Worm (Caenorhabditis elegans) whole organism, L1 larva: ENCODE results near the gene F35D11.3.

Source experiments
- C04F5.9 ChIP-seq: sonication (generic microtip); optimal IDR thresholded peaks from 2 replicates; lab custom pipeline; 2016; ENCODE audit warnings: missing genetic modification characterization, missing compliant biosample characterization
- F16B12.6 ChIP-seq: fragments of 150-350 bp; optimal IDR thresholded peaks from 2 replicates; lab custom pipeline; 2014; ENCODE audit warnings: missing biosample characterization, missing genetic modification characterization
- Y116A8C.19 ChIP-seq: sonication (generic microtip); optimal IDR thresholded peaks from 2 replicates; lab custom pipeline; 2016; ENCODE audit warnings: missing compliant biosample characterization, missing genetic modification characterization, borderline replicate concordance
- aha-1 ChIP-seq: fragments of 150-350 bp; optimal IDR thresholded peaks from 2 replicates; lab custom pipeline; 2014; ENCODE audit warnings: missing biosample characterization, missing genetic modification characterization
- blmp-1 ChIP-seq: fragments of 150-350 bp; optimal IDR thresholded peaks from 2 replicates; lab custom pipeline; 2014; ENCODE audit warnings: missing biosample characterization, missing genetic modification characterization
- ceh-90 ChIP-seq: sonication (generic microtip); optimal IDR thresholded peaks from 2 replicates; lab custom pipeline; 2016; ENCODE audit warnings: missing genetic modification characterization, missing compliant biosample characterization
- dpl-1 ChIP-seq, 3 experiments: fragments of 150-350 bp in 2 of 3; sonication (generic microtip) in 1 of 3; optimal IDR thresholded peaks; 2 replicates each; lab custom pipeline; 2014 to 2017; ENCODE audit warnings: missing biosample characterization in 3 of 3, missing genetic modification characterization in 3 of 3, missing genetic modification reagents in 3 of 3
- dsc-1 ChIP-seq: sonication (generic microtip); optimal IDR thresholded peaks from 2 replicates; lab custom pipeline; 2016; ENCODE audit warnings: mild to moderate bottlenecking, missing genetic modification characterization, missing compliant biosample characterization
- efl-1 ChIP-seq, 4 experiments: fragments of 150-350 bp; optimal IDR thresholded peaks in 3 of 4; peaks in 1 of 4; 1 replicate in 1 of 4; 2 replicates in 3 of 4; lab custom pipeline; 2014; ENCODE audit warnings: missing biosample characterization in 2 of 4, missing genetic modification characterization in 2 of 4, missing genetic modification reagents in 2 of 4
- efl-3 ChIP-seq: fragments of 200-800 bp; sonication (Bioruptor generic); optimal IDR thresholded peaks from 2 replicates; lab custom pipeline; 2018; ENCODE audit warnings: mild to moderate bottlenecking, missing genetic modification characterization, missing compliant biosample characterization
- elt-3 ChIP-seq, 6 experiments: fragments of 150-350 bp in 1 of 6; sonication (generic microtip); optimal IDR thresholded peaks; 2 replicates each; lab custom pipeline; 2017 to 2018; ENCODE audit warnings: missing biosample characterization in 6 of 6, missing genetic modification characterization in 6 of 6, inconsistent platforms in 1 of 6
- hpl-2 ChIP-seq: fragments of 150-350 bp; optimal IDR thresholded peaks from 2 replicates; lab custom pipeline; 2014; ENCODE audit warnings: missing biosample characterization, missing genetic modification reagents, missing genetic modification characterization
- irx-1 ChIP-seq: sonication (generic microtip); optimal IDR thresholded peaks from 2 replicates; lab custom pipeline; 2016; ENCODE audit warnings: missing genetic modification characterization, missing compliant biosample characterization
- jun-1 ChIP-seq: fragments of 150-350 bp; optimal IDR thresholded peaks from 2 replicates; lab custom pipeline; 2014; ENCODE audit warnings: missing biosample characterization, missing genetic modification reagents, missing genetic modification characterization
- lin-13 ChIP-seq: fragments of 150-350 bp; optimal IDR thresholded peaks from 2 replicates; lab custom pipeline; 2014; ENCODE audit warnings: missing biosample characterization, missing genetic modification reagents, missing genetic modification characterization
- lin-14 ChIP-seq: fragments of 200-800 bp; sonication (Bioruptor generic); optimal IDR thresholded peaks from 2 replicates; lab custom pipeline; 2018; ENCODE audit warnings: mild to moderate bottlenecking, missing genetic modification characterization, moderate library complexity, missing compliant biosample characterization
- lin-15B ChIP-seq: fragments of 150-350 bp; sonication (generic microtip); optimal IDR thresholded peaks from 3 replicates; lab custom pipeline; 2014; ENCODE audit warnings: missing biosample characterization, missing genetic modification characterization
- lin-39 ChIP-seq: fragments of 150-350 bp; optimal IDR thresholded peaks from 2 replicates; lab custom pipeline; 2014; ENCODE audit warnings: missing biosample characterization, missing genetic modification reagents, missing genetic modification characterization
- lir-3 ChIP-seq: sonication (generic microtip); optimal IDR thresholded peaks from 2 replicates; lab custom pipeline; 2016; ENCODE audit warnings: mild to moderate bottlenecking, missing genetic modification characterization, moderate library complexity, missing compliant biosample characterization; ENCODE audit not compliant: poor library complexity
- lsy-2 ChIP-seq, 2 experiments: fragments of 150-350 bp; optimal IDR thresholded peaks; 2 replicates each; lab custom pipeline; 2014; ENCODE audit warnings: missing biosample characterization in 2 of 2, missing genetic modification characterization in 2 of 2
- mdl-1 ChIP-seq, 2 experiments: fragments of 150-350 bp; optimal IDR thresholded peaks; 2 replicates each; lab custom pipeline; 2014 to 2017; ENCODE audit warnings: missing biosample characterization in 2 of 2, missing genetic modification characterization in 2 of 2, inconsistent platforms in 1 of 2
- mep-1 ChIP-seq: fragments of 150-350 bp; optimal IDR thresholded peaks from 2 replicates; lab custom pipeline; 2014; ENCODE audit warnings: missing biosample characterization, missing genetic modification characterization
- nhr-19 ChIP-seq: fragments of 200-800 bp; sonication (Bioruptor generic); conservative IDR thresholded peaks from 2 replicates; pipeline ENCODE4 v1.3.6; 2022; ENCODE audit warnings: missing genetic modification characterization, missing compliant biosample characterization
- nhr-237 ChIP-seq: fragments of 150-350 bp; optimal IDR thresholded peaks from 2 replicates; lab custom pipeline; 2014; ENCODE audit warnings: missing biosample characterization, missing genetic modification characterization
- nhr-28 ChIP-seq: fragments of 150-350 bp; optimal IDR thresholded peaks from 2 replicates; lab custom pipeline; 2014; ENCODE audit warnings: missing biosample characterization, missing genetic modification characterization
- nhr-71 ChIP-seq: sonication (generic microtip); optimal IDR thresholded peaks from 2 replicates; lab custom pipeline; 2016; ENCODE audit warnings: mild to moderate bottlenecking, missing genetic modification characterization, moderate library complexity, missing compliant biosample characterization
- nhr-77 ChIP-seq: fragments of 150-350 bp; optimal IDR thresholded peaks from 2 replicates; lab custom pipeline; 2014; ENCODE audit warnings: missing biosample characterization, missing genetic modification characterization
- nhr-85 ChIP-seq: sonication (generic microtip); peaks from one replicate; lab custom pipeline; 2016; ENCODE audit warnings: missing genetic modification characterization, inconsistent platforms, missing compliant biosample characterization
- rnt-1 ChIP-seq: sonication (generic microtip); optimal IDR thresholded peaks from 2 replicates; lab custom pipeline; 2016; ENCODE audit warnings: mild to moderate bottlenecking, missing genetic modification characterization, moderate library complexity, missing compliant biosample characterization
- snpc-4 ChIP-seq: fragments of 150-350 bp; optimal IDR thresholded peaks from 2 replicates; lab custom pipeline; 2014; ENCODE audit warnings: missing biosample characterization, missing genetic modification characterization
- sox-4 ChIP-seq: sonication (generic microtip); optimal IDR thresholded peaks from 2 replicates; lab custom pipeline; 2016; ENCODE audit warnings: missing genetic modification characterization, missing compliant biosample characterization
- swsn-7 ChIP-seq: sonication (generic microtip); optimal IDR thresholded peaks from 2 replicates; lab custom pipeline; 2016; ENCODE audit warnings: missing genetic modification characterization, missing compliant biosample characterization
- tbx-2 ChIP-seq: sonication (generic microtip); optimal IDR thresholded peaks from 2 replicates; lab custom pipeline; 2016; ENCODE audit warnings: missing genetic modification characterization, missing compliant biosample characterization
- tlp-1 ChIP-seq: fragments of 150-350 bp; optimal IDR thresholded peaks from 2 replicates; lab custom pipeline; 2014; ENCODE audit warnings: missing biosample characterization, missing genetic modification characterization
- unc-130 ChIP-seq: fragments of 150-350 bp; optimal IDR thresholded peaks from 2 replicates; lab custom pipeline; 2017; ENCODE audit warnings: missing biosample characterization, missing genetic modification characterization, inconsistent platforms
- unc-98 ChIP-seq: fragments of 200-800 bp; sonication (Bioruptor generic); IDR thresholded peaks from 2 replicates; pipeline ENCODE4 v1.3.6; 2022; ENCODE audit warnings: missing genetic modification characterization, missing compliant biosample characterization
- zag-1 ChIP-seq: fragments of 150-350 bp; optimal IDR thresholded peaks from 2 replicates; lab custom pipeline; 2014; ENCODE audit warnings: missing biosample characterization, missing genetic modification characterization
- zip-4 ChIP-seq: fragments of 200-800 bp; sonication (Bioruptor generic); optimal IDR thresholded peaks from 2 replicates; lab custom pipeline; 2018; ENCODE audit warnings: mild to moderate bottlenecking, missing genetic modification characterization, moderate library complexity, missing compliant biosample characterization
- ztf-11 ChIP-seq, 2 experiments: sonication (generic microtip); optimal IDR thresholded peaks; 2 replicates each; lab custom pipeline; 2016 to 2017; ENCODE audit warnings: missing genetic modification characterization in 2 of 2, missing biosample characterization in 1 of 2, missing compliant biosample characterization in 1 of 2
- ztf-4 ChIP-seq: fragments of 150-350 bp; optimal IDR thresholded peaks from 2 replicates; lab custom pipeline; 2014; ENCODE audit warnings: missing biosample characterization, missing genetic modification characterization

Gene F35D11.3

ce11 chrII:4575579-4575978 lies 32.6 kb upstream of the F35D11.3 start:
- TF ChIP-seq zag-1 (tag; lab: Kevin White, UChicago): no peak
- no peak for TF ChIP-seq efl-1 (optimal IDR thresholded peaks at IDR 0.05; lab: Kevin White, UChicago)
- TF ChIP-seq efl-1 (GFP tag; optimal IDR thresholded peaks at IDR 0.05 in 1 of 2; lab: Kevin White, UChicago): no peak
- no peak for TF ChIP-seq jun-1 (tag; lab: Kevin White, UChicago)
- TF ChIP-seq zip-4 (GFP tag; lab: Kevin White, UChicago): no peak
- TF ChIP-seq ztf-11 (tag; optimal IDR thresholded peaks at IDR 0.05; lab: Kevin White, UChicago): no peak
- no peak for TF ChIP-seq nhr-237
- TF ChIP-seq lsy-2 (tag; optimal IDR thresholded peaks at IDR 0.05; lab: Kevin White, UChicago): no peak
- TF ChIP-seq lin-13 (GFP tag; lab: Kevin White, UChicago): no peak
- TF ChIP-seq ceh-90: no peak
- TF ChIP-seq rnt-1 (tag; lab: Kevin White, UChicago): no peak
- TF ChIP-seq elt-3 (tag; optimal IDR thresholded peaks at IDR 0.05; lab: Kevin White, UChicago): no peak
- no peak for TF ChIP-seq lin-15B
- no peak for TF ChIP-seq unc-98 (GFP tag; lab: Robert Waterston, UW)
- no peak for TF ChIP-seq sox-4
- TF ChIP-seq swsn-7 (tag; lab: Kevin White, UChicago): no peak

DNA sequence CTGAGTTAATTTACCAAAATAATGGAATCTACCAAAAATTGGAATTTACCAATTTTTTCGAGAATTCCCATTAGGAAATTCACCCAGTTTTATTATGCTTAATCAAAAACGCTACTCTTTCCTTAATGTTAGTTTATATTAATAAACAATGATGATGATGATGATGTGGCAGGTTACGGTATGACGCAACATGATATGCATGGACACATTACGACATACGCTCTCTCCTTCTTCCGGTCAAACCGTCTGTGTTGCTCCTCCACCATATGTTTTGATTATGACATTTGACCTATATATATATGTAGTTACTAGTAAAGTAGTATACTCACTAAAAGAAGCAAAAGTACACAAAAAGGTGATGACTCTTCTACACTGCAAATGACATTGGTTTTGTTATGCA lies 30.8 kb upstream of the F35D11.3 start:
- TF ChIP-seq ztf-4 (tag; lab: Kevin White, UChicago) (no peak), hpl-2 (GFP tag; lab: Kevin White, UChicago) (no peak), nhr-28 (no peak), lin-15B (no peak), mdl-1 (tag; optimal IDR thresholded peaks at IDR 0.05; lab: Kevin White, UChicago) (no peak)

- no peak for TF ChIP-seq tlp-1 (tag; lab: Kevin White, UChicago)
- no peak for TF ChIP-seq nhr-71
- TF ChIP-seq C04F5.9 (tag; lab: Kevin White, UChicago): no peak
- peak; percentile 28 for TF ChIP-seq lin-14 (GFP tag; lab: Kevin White, UChicago)
- TF ChIP-seq unc-130 (tag; lab: Kevin White, UChicago): no peak
- no peak for TF ChIP-seq jun-1 (tag; lab: Kevin White, UChicago)
Measured at ce11 chrII:4579375-4579774, 28.8 kb upstream of the F35D11.3 start.

ce11 chrII:4579920-4580474 lies 28.2 kb upstream of the F35D11.3 start:
- TF ChIP-seq dpl-1 (GFP tag; optimal IDR thresholded peaks at IDR 0.05; lab: Kevin White, UChicago) (no peak), tbx-2 (tag; lab: Kevin White, UChicago) (no peak), Y116A8C.19 (tag; lab: Kevin White, UChicago) (no peak), snpc-4 (tag; lab: Kevin White, UChicago) (no peak), blmp-1 (no peak), efl-3 (GFP tag; lab: Kevin White, UChicago) (no peak), lin-14 (GFP tag; lab: Kevin White, UChicago) (no peak), aha-1 (no peak)

DNA sequence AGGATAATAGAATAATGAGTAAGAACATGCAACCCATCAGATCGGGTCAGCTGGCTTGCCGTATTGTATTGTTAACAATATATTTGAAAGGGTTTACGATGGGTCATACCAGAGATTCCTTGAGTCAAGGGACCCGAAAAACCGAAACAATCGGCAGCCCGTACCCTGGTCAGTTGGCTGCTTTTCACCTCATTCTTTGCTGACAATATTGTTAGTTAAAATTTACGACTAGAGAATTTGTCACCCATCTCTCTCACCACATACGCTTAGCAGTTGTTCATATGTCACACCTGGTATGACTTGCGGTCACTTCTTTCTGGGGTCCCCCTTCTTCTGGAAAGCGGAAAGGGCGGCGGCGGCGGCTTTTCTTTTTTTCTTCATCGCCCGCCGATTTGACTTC lies 27.1 kb upstream of the F35D11.3 start:
- no peak for TF ChIP-seq irx-1
- TF ChIP-seq nhr-19 (GFP tag; lab: Robert Waterston, UW): no peak
- TF ChIP-seq nhr-77 (tag; lab: Kevin White, UChicago): no peak
- TF ChIP-seq F16B12.6 (tag; lab: Kevin White, UChicago): no peak
- no peak for TF ChIP-seq sox-4
- TF ChIP-seq nhr-85 (tag; lab: Kevin White, UChicago): no peak
- TF ChIP-seq jun-1 (tag; lab: Kevin White, UChicago): no peak
- TF ChIP-seq C04F5.9 (tag; lab: Kevin White, UChicago): no peak
- no peak for TF ChIP-seq dsc-1
- TF ChIP-seq Y116A8C.19 (tag; lab: Kevin White, UChicago): no peak
- TF ChIP-seq tbx-2 (tag; lab: Kevin White, UChicago): no peak
- TF ChIP-seq lir-3 (tag; lab: Kevin White, UChicago): no peak
- TF ChIP-seq aha-1: no peak
- TF ChIP-seq mep-1 (tag; lab: Kevin White, UChicago): no peak
- no peak for TF ChIP-seq lin-39
